Fruit fly (Drosophila melanogaster) whole organism, wandering third instar larva: ENCODE data around the gene SoxN.

Experiments used
- Hr78 ChIP-seq: fragments of >200 bp; optimal IDR thresholded peaks from 2 replicates; lab custom pipeline; 2017; ENCODE audit warnings: missing biosample characterization, missing genetic modification characterization
- Rel ChIP-seq, 2 experiments: fragments of 200-800 bp; sonication (Bioruptor generic) in 1 of 2; optimal IDR thresholded peaks; 2 replicates in 1 of 2; 3 replicates in 1 of 2; lab custom pipeline; 2016 to 2019; ENCODE audit warnings: mild to moderate bottlenecking in 2 of 2, missing biosample characterization in 2 of 2, missing genetic modification characterization in 2 of 2, moderate library complexity in 1 of 2
- br ChIP-seq: fragments of 200-800 bp; sonication (Bioruptor generic); optimal IDR thresholded peaks from 2 replicates; lab custom pipeline; 2016; ENCODE audit warnings: missing biosample characterization, missing genetic modification characterization
- fru ChIP-seq: fragments of 200-800 bp; sonication (Bioruptor generic); optimal IDR thresholded peaks from 3 replicates; lab custom pipeline; 2016; ENCODE audit warnings: missing biosample characterization, mild to moderate bottlenecking, missing genetic modification characterization
- h ChIP-seq: fragments of 200-800 bp; sonication (Bioruptor generic); optimal IDR thresholded peaks from 3 replicates; lab custom pipeline; 2016; ENCODE audit warnings: missing biosample characterization, mild to moderate bottlenecking, missing genetic modification characterization
- pan ChIP-seq: fragments of >200 bp; optimal IDR thresholded peaks from 2 replicates; lab custom pipeline; 2017
- psq ChIP-seq: fragments of 200-800 bp; sonication (Bioruptor generic); optimal IDR thresholded peaks from 3 replicates; lab custom pipeline; 2017; ENCODE audit warnings: missing biosample characterization, mild to moderate bottlenecking, missing genetic modification characterization, moderate library complexity

dm6 chr2L:8782400-8782799 is 43.0 kb upstream of the SoxN start, which contains the start of gene CG42710:
- TF ChIP-seq fru (no peak), Rel (GFP tag; optimal IDR thresholded peaks at IDR 0.05; lab: Kevin White, UChicago) (no peak), Rel (tag; optimal IDR thresholded peaks at IDR 0.05; lab: Kevin White, UChicago) (no peak), Hr78 (GFP tag; lab: Kevin White, UChicago) (no peak), pan (lab: Kevin White, UChicago) (no peak), br (GFP tag; lab: Kevin White, UChicago) (no peak), psq (no peak), h (no peak)
